Fruit fly (Drosophila melanogaster) S2 (cell line): ENCODE measurements around the gene TpnC25D.

ENCODE experiments used
- CG8478 ChIP-seq: fragments of >200 bp; optimal IDR thresholded peaks from 2 replicates; lab custom pipeline; 2018
- CTCF ChIP-seq, 2 experiments: fragments of >200 bp; optimal IDR thresholded peaks; 2 replicates each; lab custom pipeline; 2018

DNA sequence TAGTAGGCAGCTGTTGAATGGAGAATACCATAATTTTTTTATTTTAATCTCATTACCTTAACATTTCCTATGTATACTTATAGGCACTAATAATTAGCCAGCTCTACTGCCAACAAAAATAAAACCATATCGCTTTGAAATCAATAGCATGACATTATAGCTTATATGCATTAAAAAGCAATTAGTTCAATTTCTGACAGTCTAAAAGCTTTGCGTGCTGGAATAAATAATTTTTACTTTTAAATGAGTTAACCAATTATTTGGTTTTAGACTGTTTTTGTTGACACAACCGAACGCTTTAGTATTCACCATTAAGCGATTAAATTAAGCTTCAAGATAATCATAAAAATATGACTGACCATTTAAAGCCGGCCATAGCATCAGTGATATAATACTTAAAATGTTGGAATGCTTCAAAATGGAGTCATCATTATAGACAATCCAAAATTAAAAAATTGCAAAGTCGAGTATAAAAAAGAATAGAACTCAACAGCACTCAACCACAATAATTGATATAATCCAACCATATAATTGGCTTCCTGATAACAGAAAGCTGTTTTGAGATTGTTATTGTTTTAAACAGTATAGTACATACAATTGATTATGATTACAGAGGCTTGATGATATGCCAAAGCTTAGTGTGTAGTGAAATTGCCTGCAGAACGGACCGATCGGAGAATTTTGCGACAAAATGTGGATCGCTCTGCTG lies 47.0 kb downstream of the TpnC25D start, which contains the start of gene Cyp4ac1:
- no peak for TF ChIP-seq CG8478 (lab: Kevin White, UChicago)
- no peak for TF ChIP-seq CTCF (optimal IDR thresholded peaks at IDR 0.05; lab: Kevin White, UChicago)
